Worm (Caenorhabditis elegans) whole organism, early embryonic: ENCODE measurements around the gene srt-43.

ENCODE experiments used
- B0310.2 ChIP-seq: sonication (generic microtip); optimal IDR thresholded peaks from 2 replicates; lab custom pipeline; 2016; ENCODE audit warnings: mild to moderate bottlenecking, missing genetic modification characterization, missing compliant biosample characterization
- ama-1 ChIP-seq: fragments of 150-350 bp; optimal IDR thresholded peaks from 2 replicates; lab custom pipeline; 2014
- ceh-36 ChIP-seq: sonication (generic microtip); optimal IDR thresholded peaks from 2 replicates; lab custom pipeline; 2016; ENCODE audit warnings: missing genetic modification characterization, inconsistent platforms, missing compliant biosample characterization
- flt-1 ChIP-seq: fragments of 200-800 bp; sonication (Bioruptor generic); IDR thresholded peaks from 2 replicates; pipeline ENCODE4 v1.3.6; 2022; ENCODE audit warnings: missing genetic modification characterization, missing compliant biosample characterization
- hmg-4 ChIP-seq: fragments of 200-800 bp; sonication (Bioruptor generic); optimal IDR thresholded peaks from 2 replicates; lab custom pipeline; 2018; ENCODE audit warnings: mild to moderate bottlenecking, missing genetic modification characterization, missing compliant biosample characterization
- sea-1 ChIP-seq: fragments of 200-800 bp; sonication (Bioruptor generic); conservative IDR thresholded peaks from 2 replicates; pipeline ENCODE4 v1.3.6; 2022; ENCODE audit warnings: missing genetic modification characterization, missing compliant biosample characterization

ce11 chrV:12752407-12752806, 16.6 kb upstream of the srt-43 start, which contains the start of gene C15C8.8:
- no peak for TF ChIP-seq ama-1
- no peak for TF ChIP-seq hmg-4 (GFP tag; lab: Kevin White, UChicago)
- no peak for TF ChIP-seq flt-1 (GFP tag; lab: Robert Waterston, UW)
- TF ChIP-seq ceh-36, result no peak
- TF ChIP-seq B0310.2, result no peak
- TF ChIP-seq sea-1 (GFP tag; lab: Robert Waterston, UW), result no peak
